Worm (Caenorhabditis elegans) whole organism, L4/young adult: ENCODE results near the gene mfsd-10.

Experiments
- W03F9.2 ChIP-seq: fragments of 150-350 bp; optimal IDR thresholded peaks from 2 replicates; lab custom pipeline; 2014; ENCODE audit warnings: missing biosample characterization, missing genetic modification characterization
- dao-5 ChIP-seq: sonication (generic microtip); optimal IDR thresholded peaks from 2 replicates; lab custom pipeline; 2016; ENCODE audit warnings: missing genotype, missing genetic modification characterization, moderate library complexity, missing compliant biosample characterization
- him-1 ChIP-seq: sonication (generic microtip); optimal IDR thresholded peaks from 2 replicates; lab custom pipeline; 2016; ENCODE audit warnings: missing genotype, missing genetic modification reagents, missing genetic modification characterization, missing compliant biosample characterization

DNA sequence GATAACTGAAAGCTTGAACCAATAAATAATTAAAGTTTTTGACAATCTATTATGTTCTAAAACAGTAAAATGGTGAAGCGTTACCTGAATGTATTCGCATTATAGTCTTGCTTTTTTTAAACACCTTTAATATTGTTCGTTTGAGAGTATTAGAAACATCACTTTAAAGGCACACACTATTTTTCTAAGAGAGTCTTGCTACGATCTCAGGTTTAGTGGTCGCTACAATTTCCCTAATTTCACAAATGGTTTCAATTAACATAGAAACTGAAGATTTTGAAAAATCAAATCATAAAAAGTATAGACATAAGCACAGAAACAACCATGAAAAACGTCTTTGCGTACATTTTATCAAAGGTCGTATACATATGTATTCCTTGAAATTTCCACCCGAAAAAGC is 47.9 kb downstream of the mfsd-10 start:
- TF ChIP-seq him-1 (tag; lab: Kevin White, UChicago) (no peak), W03F9.2 (tag; lab: Kevin White, UChicago) (no peak), dao-5 (tag; lab: Kevin White, UChicago) (no peak)
